Worm (Caenorhabditis elegans): Measurements from ENCODE around the gene K02E11.5.

K02E11.5 gene

ce11 chrV:14212813-14213212 lies 39.3 kb upstream of the K02E11.5 start (continued):
- no peak for TF ChIP-seq daf-12 (tag; optimal IDR thresholded peaks at IDR 0.05)
- no peak for TF ChIP-seq nhr-12 (tag; optimal IDR thresholded peaks at IDR 0.05)
- no peak for TF ChIP-seq eor-1 (tag; optimal IDR thresholded peaks at IDR 0.05)
- no peak for TF ChIP-seq egl-27 (tag; optimal IDR thresholded peaks at IDR 0.05)
- peak; percentile 88 for TF ChIP-seq elt-2 (tag; optimal IDR thresholded peaks at IDR 0.05)
- TF ChIP-seq aly-2 (tag; optimal IDR thresholded peaks at IDR 0.05): no peak
- TF ChIP-seq nhr-28 (tag; optimal IDR thresholded peaks at IDR 0.05): no peak
- no peak for TF ChIP-seq ztf-11 (tag; optimal IDR thresholded peaks at IDR 0.05)
- TF ChIP-seq unc-62 (GFP tag; optimal IDR thresholded peaks at IDR 0.05): no peak
- no peak for TF ChIP-seq ZK546.5 (tag; optimal IDR thresholded peaks at IDR 0.05)

ce11 chrV:14215106-14215505 lies 37.0 kb upstream of the K02E11.5 start, which contains the start of gene T16A9.5:
T16A9.5 (minus strand) TSS chrV:14215206.
- no peak for TF ChIP-seq daf-12 (tag; optimal IDR thresholded peaks at IDR 0.05)
- no peak for TF ChIP-seq unc-39 (tag; optimal IDR thresholded peaks at IDR 0.05)
- TF ChIP-seq ztf-11 (tag; optimal IDR thresholded peaks at IDR 0.05): no peak
- no peak for TF ChIP-seq mdl-1 (tag; optimal IDR thresholded peaks at IDR 0.05)
- TF ChIP-seq sea-2 (GFP tag; optimal IDR thresholded peaks at IDR 0.05): no peak
- TF ChIP-seq jun-1 (tag; optimal IDR thresholded peaks at IDR 0.05): no peak
- no peak for TF ChIP-seq elt-1 (tag; optimal IDR thresholded peaks at IDR 0.05)
- TF ChIP-seq ceh-28 (tag; optimal IDR thresholded peaks at IDR 0.05): no peak

- TF ChIP-seq nhr-43 (tag; optimal IDR thresholded peaks at IDR 0.05; ENCODE audit: poor library complexity, severe bottlenecking): no peak
- no peak for TF ChIP-seq ceh-82 (tag; optimal IDR thresholded peaks at IDR 0.05)
- no peak for TF ChIP-seq snpc-4 (tag; optimal IDR thresholded peaks at IDR 0.05)
- no peak for TF ChIP-seq unc-39 (tag; optimal IDR thresholded peaks at IDR 0.05)
- TF ChIP-seq daf-12 (tag; optimal IDR thresholded peaks at IDR 0.05): no peak
- TF ChIP-seq lin-15B (tag; optimal IDR thresholded peaks at IDR 0.05): no peak
- TF ChIP-seq mdl-1 (tag; optimal IDR thresholded peaks at IDR 0.05): no peak
- no peak for TF ChIP-seq fkh-10 (GFP tag; optimal IDR thresholded peaks at IDR 0.05)
Measured at ce11 chrV:14223141-14223540, 29.0 kb upstream of the K02E11.5 start.

- TF ChIP-seq zag-1 (tag; optimal IDR thresholded peaks at IDR 0.05) (no peak), snpc-4 (tag; optimal IDR thresholded peaks at IDR 0.05) (no peak)
Measured at ce11 chrV:14226373-14226772, 25.8 kb upstream of the K02E11.5 start, which contains the start of gene nep-21. nep-21 (minus strand) TSS chrV:14226473.

- no peak for TF ChIP-seq lin-15B (tag; optimal IDR thresholded peaks at IDR 0.05)
Measured at ce11 chrV:14230788-14231583, 21.1 kb upstream of the K02E11.5 start.

ce11 chrV:14231656-14232055 lies 20.5 kb upstream of the K02E11.5 start:
- TF ChIP-seq mdl-1 (tag; optimal IDR thresholded peaks at IDR 0.05): no peak
- no peak for TF ChIP-seq lin-15B (tag; optimal IDR thresholded peaks at IDR 0.05)
- no peak for TF ChIP-seq ceh-28 (tag; optimal IDR thresholded peaks at IDR 0.05)
- no peak for TF ChIP-seq nhr-28 (tag; optimal IDR thresholded peaks at IDR 0.05)
- no peak for TF ChIP-seq mml-1 (tag; optimal IDR thresholded peaks at IDR 0.05)
- TF ChIP-seq ZK546.5 (tag; optimal IDR thresholded peaks at IDR 0.05): no peak
- no peak for TF ChIP-seq elt-1 (tag; optimal IDR thresholded peaks at IDR 0.05)
- TF ChIP-seq egl-27 (tag; optimal IDR thresholded peaks at IDR 0.05): no peak
- no peak for TF ChIP-seq nhr-43 (tag; optimal IDR thresholded peaks at IDR 0.05; ENCODE audit: poor library complexity, severe bottlenecking)
- TF ChIP-seq sea-2 (GFP tag; optimal IDR thresholded peaks at IDR 0.05): no peak
- no peak for TF ChIP-seq jun-1 (tag; optimal IDR thresholded peaks at IDR 0.05)
- TF ChIP-seq eor-1 (tag; optimal IDR thresholded peaks at IDR 0.05): no peak
- no peak for TF ChIP-seq nhr-25 (tag; optimal IDR thresholded peaks at IDR 0.05)
- TF ChIP-seq ama-1 (optimal IDR thresholded peaks at IDR 0.05): no peak
- TF ChIP-seq fos-1 (tag; optimal IDR thresholded peaks at IDR 0.05): no peak
- TF ChIP-seq tbx-2 (tag; optimal IDR thresholded peaks at IDR 0.05): no peak
- no peak for TF ChIP-seq ceh-16 (tag; optimal IDR thresholded peaks at IDR 0.05)
- TF ChIP-seq nhr-77 (tag; optimal IDR thresholded peaks at IDR 0.05): no peak

- TF ChIP-seq nfya-1 (tag; optimal IDR thresholded peaks at IDR 0.05; ENCODE audit: insufficient read depth) (no peak), hmg-11 (tag; optimal IDR thresholded peaks at IDR 0.05) (no peak), lin-15B (tag; optimal IDR thresholded peaks at IDR 0.05) (no peak), aly-2 (tag; optimal IDR thresholded peaks at IDR 0.05) (no peak), pha-4 (tag; optimal IDR thresholded peaks at IDR 0.05) (no peak), mml-1 (tag; optimal IDR thresholded peaks at IDR 0.05) (no peak), nhr-23 (tag; optimal IDR thresholded peaks at IDR 0.05) (no peak), nhr-67 (tag; optimal IDR thresholded peaks at IDR 0.05) (no peak), nhr-43 (tag; optimal IDR thresholded peaks at IDR 0.05; ENCODE audit: poor library complexity, severe bottlenecking) (no peak), egl-5 (tag; optimal IDR thresholded peaks at IDR 0.05) (no peak), fkh-2 (tag; optimal IDR thresholded peaks at IDR 0.05) (no peak)
Measured at ce11 chrV:14235942-14236341, 16.2 kb upstream of the K02E11.5 start, which contains the start of gene ent-3. ent-3 (minus strand) TSS chrV:14236042.
